Fruit fly (Drosophila melanogaster) Kc167 (cell line): ENCODE data around the gene Cdc50.

ENCODE experiments used
- Myc ChIP-seq: fragments of >200 bp; optimal IDR thresholded peaks from 2 replicates; lab custom pipeline; 2017; ENCODE audit warnings: missing external identifiers
- Sin3A ChIP-seq: fragments of >200 bp; optimal IDR thresholded peaks from 2 replicates; lab custom pipeline; 2018; ENCODE audit warnings: missing external identifiers
- h ChIP-seq: fragments of >200 bp; optimal IDR thresholded peaks from 3 replicates; lab custom pipeline; 2018; ENCODE audit warnings: missing external identifiers
- insv ChIP-seq: fragments of >200 bp; optimal IDR thresholded peaks from 3 replicates; lab custom pipeline; 2018; ENCODE audit warnings: missing external identifiers
- psq ChIP-seq: fragments of >200 bp; optimal IDR thresholded peaks from 2 replicates; lab custom pipeline; 2017; ENCODE audit warnings: missing external identifiers
- ttk ChIP-seq: sonication (Bioruptor generic); optimal IDR thresholded peaks from 2 replicates; lab custom pipeline; 2017; ENCODE audit warnings: missing external identifiers

Cdc50 gene

dm6 chrX:16424296-16424695, 16.8 kb downstream of the Cdc50 start:
- no peak for TF ChIP-seq Sin3A (lab: Kevin White, UChicago)
- TF ChIP-seq ttk (lab: Kevin White, UChicago), result no peak
- no peak for TF ChIP-seq h (lab: Kevin White, UChicago)
- no peak for TF ChIP-seq Myc (lab: Kevin White, UChicago)
- no peak for TF ChIP-seq insv
- no peak for TF ChIP-seq psq (lab: Kevin White, UChicago)

DNA sequence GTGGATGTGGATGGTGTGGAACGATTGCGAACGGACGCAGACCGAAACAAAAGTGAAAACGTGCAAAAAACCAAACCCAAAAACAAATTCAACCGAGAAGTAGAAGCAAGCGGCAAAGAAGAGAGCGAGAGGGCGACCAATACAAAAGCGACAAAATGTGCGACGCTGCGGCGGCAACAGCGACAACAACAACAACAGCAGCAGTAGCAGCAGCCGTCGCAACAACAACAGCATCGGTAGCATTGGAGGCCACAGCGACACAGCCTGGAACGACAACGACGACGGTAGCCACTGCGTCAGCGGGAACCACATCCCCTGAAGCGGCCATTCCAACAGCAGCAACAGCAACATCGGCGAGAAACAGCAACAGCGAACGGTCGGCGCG, 18.0 kb downstream of the Cdc50 start:
- TF ChIP-seq psq (lab: Kevin White, UChicago) (no peak), h (lab: Kevin White, UChicago) (no peak), Myc (lab: Kevin White, UChicago) (no peak), ttk (lab: Kevin White, UChicago) (no peak), Sin3A (lab: Kevin White, UChicago) (no peak), insv (no peak)

- TF ChIP-seq Myc (lab: Kevin White, UChicago) (no peak), Sin3A (lab: Kevin White, UChicago) (no peak), ttk (lab: Kevin White, UChicago) (no peak), h (lab: Kevin White, UChicago) (no peak), psq (lab: Kevin White, UChicago) (no peak), insv (no peak)
Measured at dm6 chrX:16422466-16423124, 18.5 kb downstream of the Cdc50 start, which contains the start of gene hang. Gene hang, plus strand, starts transcription at chrX:16422831.

DNA sequence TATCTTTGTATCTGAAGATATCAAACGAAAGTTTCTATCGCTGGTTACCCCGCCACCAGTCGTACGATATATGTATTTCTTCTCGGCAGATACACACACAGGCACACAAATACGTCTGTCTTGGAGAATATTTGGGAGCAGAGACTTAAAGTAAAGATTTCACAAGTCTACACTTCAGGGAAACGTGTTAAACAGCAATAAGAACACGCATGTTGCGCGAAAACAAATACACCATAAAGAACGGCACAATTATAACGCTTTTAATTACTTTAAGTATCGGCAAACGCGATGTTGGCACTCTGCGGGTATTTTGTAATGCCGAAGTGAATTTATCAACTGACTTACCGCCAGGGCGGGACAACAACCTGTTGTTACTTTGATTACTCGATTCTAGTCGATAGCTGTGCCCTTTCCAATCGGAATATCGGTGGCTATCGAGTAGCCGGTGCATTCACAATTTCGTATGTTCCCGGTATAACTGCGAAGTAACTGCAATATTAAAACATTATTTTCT, 19.1 kb downstream of the Cdc50 start, which contains the start of gene AnxB11:
AnxB11 (minus strand) TSS at position 367 of the 514 bp plus-strand sequence.
- TF ChIP-seq h (lab: Kevin White, UChicago) (no peak), insv (no peak), psq (lab: Kevin White, UChicago) (no peak), Myc (lab: Kevin White, UChicago) (no peak), Sin3A (lab: Kevin White, UChicago) (no peak), ttk (lab: Kevin White, UChicago) (no peak)

DNA sequence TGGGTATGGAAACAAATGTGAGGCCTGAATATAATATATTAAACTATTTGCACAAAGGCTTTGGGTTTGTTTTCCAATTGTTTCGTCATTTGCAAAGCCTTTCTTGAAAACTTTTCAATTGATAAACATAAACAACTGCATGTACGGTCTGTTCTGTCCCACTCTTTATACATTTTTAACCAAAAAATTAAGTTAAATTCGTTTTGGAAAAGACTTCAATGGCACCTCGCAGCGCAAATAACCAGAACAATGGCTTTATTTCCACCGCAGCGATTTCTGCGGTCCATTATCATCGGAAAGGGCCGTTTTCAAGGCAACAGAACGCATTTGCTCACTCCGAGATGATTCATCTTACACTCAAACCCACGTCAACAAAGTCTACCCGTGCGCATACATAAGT, 20.2 kb downstream of the Cdc50 start:
- TF ChIP-seq Myc (lab: Kevin White, UChicago) (no peak), psq (lab: Kevin White, UChicago) (no peak), Sin3A (lab: Kevin White, UChicago) (no peak), insv (no peak), h (lab: Kevin White, UChicago) (no peak), ttk (lab: Kevin White, UChicago) (no peak)

- TF ChIP-seq Sin3A (lab: Kevin White, UChicago) (no peak), h (lab: Kevin White, UChicago) (no peak), insv (no peak), psq (lab: Kevin White, UChicago) (no peak)
Measured at dm6 chrX:16420048-16420447, 21.0 kb downstream of the Cdc50 start.

- TF ChIP-seq Myc (lab: Kevin White, UChicago), result no peak
- TF ChIP-seq Sin3A (lab: Kevin White, UChicago), result no peak
Measured at dm6 chrX:16414451-16415368, 26.4 kb downstream of the Cdc50 start, which contains the start of gene Traf-like. Gene Traf-like, plus strand, starts transcription at chrX:16415046.

DNA sequence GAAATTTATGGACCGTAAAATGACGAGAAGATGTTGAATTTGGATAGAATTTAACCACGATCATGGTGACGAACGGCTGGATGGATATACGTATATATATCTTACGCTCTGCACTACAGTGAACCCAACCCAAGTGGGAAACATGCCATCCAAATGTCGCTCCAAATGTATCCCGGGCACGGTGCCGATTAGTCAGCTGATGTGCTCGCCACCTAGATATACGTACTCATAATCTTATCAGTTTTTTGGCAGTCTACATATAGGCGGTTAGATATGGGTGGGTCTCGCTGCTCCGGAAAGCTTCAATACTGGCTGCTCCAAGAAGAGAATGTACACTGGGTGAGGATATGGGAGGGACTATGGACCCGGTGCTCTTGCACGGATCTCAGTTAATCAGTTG, 35.0 kb downstream of the Cdc50 start:
- TF ChIP-seq Myc (lab: Kevin White, UChicago) (no peak), psq (lab: Kevin White, UChicago) (no peak), h (lab: Kevin White, UChicago) (no peak)

DNA sequence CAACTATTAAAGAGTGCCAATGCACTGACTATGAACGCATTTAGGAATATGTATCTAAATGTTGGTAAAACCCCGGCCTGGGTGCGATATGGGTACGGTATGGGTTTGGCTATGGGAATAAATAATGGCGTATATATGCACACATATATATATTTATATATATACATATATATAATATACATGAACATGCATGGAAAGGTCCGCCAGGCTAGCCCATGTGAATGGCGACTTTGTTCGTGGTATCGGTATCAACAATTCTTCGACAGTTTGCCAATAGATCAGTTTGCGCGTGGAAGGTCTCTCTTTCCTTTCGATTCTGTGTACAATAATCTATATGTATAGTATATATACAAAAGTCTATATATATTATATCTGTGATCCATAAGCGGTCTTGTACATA, 35.9 kb downstream of the Cdc50 start, which contains the start of gene CG4301:
CG4301 (plus strand) TSS at position 301 of the 400 bp plus-strand sequence.
- TF ChIP-seq ttk (lab: Kevin White, UChicago) (no peak), Sin3A (lab: Kevin White, UChicago) (no peak), insv (no peak), Myc (lab: Kevin White, UChicago) (no peak)

- no peak for TF ChIP-seq Sin3A (lab: Kevin White, UChicago)
- TF ChIP-seq ttk (lab: Kevin White, UChicago), result no peak
- no peak for TF ChIP-seq h (lab: Kevin White, UChicago)
- no peak for TF ChIP-seq psq (lab: Kevin White, UChicago)
- no peak for TF ChIP-seq Myc (lab: Kevin White, UChicago)
- no peak for TF ChIP-seq insv
Measured at dm6 chrX:16404803-16405202, 36.3 kb downstream of the Cdc50 start, which contains the start of gene CG9981. Gene CG9981, minus strand, starts transcription at chrX:16405122.

DNA sequence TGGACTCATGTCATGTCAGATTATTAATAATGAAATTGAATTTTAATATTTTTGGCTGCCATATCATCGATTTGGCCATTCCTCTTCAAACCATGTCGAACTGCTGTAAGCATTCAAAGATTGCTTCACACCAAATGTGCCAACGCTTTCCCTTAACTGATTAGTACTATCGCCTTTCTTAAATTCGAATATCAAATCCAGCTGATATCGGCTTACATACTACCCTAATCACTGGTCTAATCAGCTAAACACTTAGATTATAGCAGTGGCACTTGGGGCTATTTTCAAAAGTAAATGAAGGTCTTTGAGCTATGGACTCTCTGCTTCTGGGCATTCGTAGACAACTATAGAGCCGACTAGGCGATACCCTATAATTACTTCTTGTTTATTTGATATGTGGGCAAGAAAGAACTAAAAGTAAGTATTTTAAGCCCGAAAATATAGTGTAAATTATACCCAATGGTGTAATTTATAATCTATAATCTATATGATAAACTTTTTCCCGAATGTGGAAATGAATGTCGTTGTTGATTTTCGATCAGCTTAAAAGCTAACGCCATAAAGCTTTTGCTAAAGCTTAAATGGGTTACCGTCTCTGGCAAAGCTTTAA, 37.2 kb downstream of the Cdc50 start:
- TF ChIP-seq Myc (lab: Kevin White, UChicago) (no peak), Sin3A (lab: Kevin White, UChicago) (no peak), ttk (lab: Kevin White, UChicago) (no peak), insv (no peak), h (lab: Kevin White, UChicago) (no peak), psq (lab: Kevin White, UChicago) (no peak)
